Worm (Caenorhabditis elegans): ENCODE results near the gene fbxa-5.

- TF ChIP-seq ama-1 (optimal IDR thresholded peaks at IDR 0.05) (no peak), nfya-1 (tag; optimal IDR thresholded peaks at IDR 0.05) (no peak), hlh-15 (tag; optimal IDR thresholded peaks at IDR 0.05) (no peak), rnt-1 (tag; optimal IDR thresholded peaks at IDR 0.05) (no peak), elt-4 (tag; optimal IDR thresholded peaks at IDR 0.05) (no peak), mec-3 (tag; optimal IDR thresholded peaks at IDR 0.05; ENCODE audit: borderline replicate concordance) (no peak)
Measured at ce11 chrIII:1384092-1384491, 44.0 kb upstream of the fbxa-5 start, which contains the start of the genes fbxa-138 and Y82E9BR.5.

All from whole organism, late embryonic.